Worm (Caenorhabditis elegans): Measurements from ENCODE around the gene hlh-31.

Gene hlh-31

ce11 chrIV:16225747-16226146, 31.7 kb upstream of the hlh-31 start, which contains the start of gene H25K10.4:
Gene H25K10.4 (plus strand): TSS chrIV:16226047.
- TF ChIP-seq lin-13 (GFP tag; optimal IDR thresholded peaks at IDR 0.05): no peak
- no peak for TF ChIP-seq hpl-2 (GFP tag; optimal IDR thresholded peaks at IDR 0.05)
- no peak for TF ChIP-seq rnt-1 (tag; optimal IDR thresholded peaks at IDR 0.05)
- no peak for TF ChIP-seq tbx-2 (tag; optimal IDR thresholded peaks at IDR 0.05)
- TF ChIP-seq nhr-47 (tag; optimal IDR thresholded peaks at IDR 0.05): no peak
- no peak for TF ChIP-seq unc-30 (tag; optimal IDR thresholded peaks at IDR 0.05)
- TF ChIP-seq pag-3 (tag; optimal IDR thresholded peaks at IDR 0.05; ENCODE audit: borderline replicate concordance, insufficient read depth): no peak
- no peak for TF ChIP-seq nhr-84 (tag; optimal IDR thresholded peaks at IDR 0.05)
- no peak for TF ChIP-seq vab-15 (tag; optimal IDR thresholded peaks at IDR 0.05)
- no peak for TF ChIP-seq dsc-1 (tag; optimal IDR thresholded peaks at IDR 0.05)
- no peak for TF ChIP-seq ceh-90 (tag; optimal IDR thresholded peaks at IDR 0.05)
- TF ChIP-seq grh-1 (GFP tag; IDR thresholded peaks at IDR 0.05): no peak

- TF ChIP-seq lin-14 (GFP tag; optimal IDR thresholded peaks at IDR 0.05) (no peak), ets-5 (GFP tag; IDR thresholded peaks at IDR 0.05) (no peak), tbx-2 (tag; optimal IDR thresholded peaks at IDR 0.05) (no peak), ces-1 (GFP tag; optimal IDR thresholded peaks at IDR 0.05) (no peak), lsy-2 (tag; optimal IDR thresholded peaks at IDR 0.05) (no peak), zag-1 (tag; optimal IDR thresholded peaks at IDR 0.05) (no peak), ztf-4 (tag; optimal IDR thresholded peaks at IDR 0.05) (no peak), aha-1 (tag; optimal IDR thresholded peaks at IDR 0.05) (no peak), pqm-1 (tag; optimal IDR thresholded peaks at IDR 0.05) (no peak), egl-27 (tag; optimal IDR thresholded peaks at IDR 0.05) (no peak), ceh-8 (GFP tag; optimal IDR thresholded peaks at IDR 0.05) (no peak), elt-2 (tag; optimal IDR thresholded peaks at IDR 0.05) (no peak), blmp-1 (tag; optimal IDR thresholded peaks at IDR 0.05) (no peak)
These were observed 27.0 kb upstream of the hlh-31 start for ce11 chrIV:16230464-16230863.

ce11 chrIV:16233028-16233427, 24.4 kb upstream of the hlh-31 start, which contains the start of the genes hpa-1 and irld-39:
Gene hpa-1 (minus strand): TSS chrIV:16233128.
Gene irld-39 (plus strand): TSS chrIV:16233148.
- no peak for TF ChIP-seq mdl-1 (tag; optimal IDR thresholded peaks at IDR 0.05)
- TF ChIP-seq unc-86 (tag; optimal IDR thresholded peaks at IDR 0.05): no peak
- no peak for TF ChIP-seq sptf-1 (tag; optimal IDR thresholded peaks at IDR 0.05)
- TF ChIP-seq efl-3 (GFP tag; optimal IDR thresholded peaks at IDR 0.05): no peak
- no peak for TF ChIP-seq nhr-11 (tag; optimal IDR thresholded peaks at IDR 0.05)
- no peak for TF ChIP-seq pag-3 (tag; optimal IDR thresholded peaks at IDR 0.05; ENCODE audit: borderline replicate concordance, insufficient read depth)
- TF ChIP-seq nhr-77 (tag; optimal IDR thresholded peaks at IDR 0.05): no peak
- no peak for TF ChIP-seq nhr-85 (tag)
- no peak for TF ChIP-seq ces-1 (GFP tag; optimal IDR thresholded peaks at IDR 0.05)
- no peak for TF ChIP-seq unc-98 (GFP tag; IDR thresholded peaks at IDR 0.05)
- TF ChIP-seq ceh-63 (GFP tag; optimal IDR thresholded peaks at IDR 0.05): no peak
- no peak for TF ChIP-seq swsn-7 (tag; optimal IDR thresholded peaks at IDR 0.05)
- no peak for TF ChIP-seq lin-39 (tag; optimal IDR thresholded peaks at IDR 0.05)
- no peak for TF ChIP-seq vab-15 (tag; optimal IDR thresholded peaks at IDR 0.05)
- no peak for TF ChIP-seq nhr-47 (tag; optimal IDR thresholded peaks at IDR 0.05)
- no peak for TF ChIP-seq nhr-12 (tag; optimal IDR thresholded peaks at IDR 0.05)
- no peak for TF ChIP-seq pqm-1 (tag; optimal IDR thresholded peaks at IDR 0.05)
- TF ChIP-seq nhr-237 (tag; optimal IDR thresholded peaks at IDR 0.05): no peak
- TF ChIP-seq elt-3 (tag; optimal IDR thresholded peaks at IDR 0.05): no peak

ce11 chrIV:16236827-16237226, 20.6 kb upstream of the hlh-31 start:
- no peak for TF ChIP-seq egl-13 (tag; optimal IDR thresholded peaks at IDR 0.05)
- no peak for TF ChIP-seq tbx-2 (tag; optimal IDR thresholded peaks at IDR 0.05)
- TF ChIP-seq unc-86 (tag; optimal IDR thresholded peaks at IDR 0.05): no peak
- no peak for TF ChIP-seq elt-3 (tag; optimal IDR thresholded peaks at IDR 0.05)
- TF ChIP-seq ceh-8 (GFP tag; optimal IDR thresholded peaks at IDR 0.05): no peak
- TF ChIP-seq ceh-82 (tag; optimal IDR thresholded peaks at IDR 0.05): no peak
- no peak for TF ChIP-seq nhr-237 (tag; optimal IDR thresholded peaks at IDR 0.05)
- no peak for TF ChIP-seq skn-1 (tag; optimal IDR thresholded peaks at IDR 0.05)
- TF ChIP-seq fos-1 (tag; optimal IDR thresholded peaks at IDR 0.05): no peak
- TF ChIP-seq pag-3 (tag; optimal IDR thresholded peaks at IDR 0.05; ENCODE audit: borderline replicate concordance, insufficient read depth): no peak
- no peak for TF ChIP-seq C16A3.4 (tag; optimal IDR thresholded peaks at IDR 0.05)
- no peak for TF ChIP-seq C04F5.9 (tag; optimal IDR thresholded peaks at IDR 0.05)
- TF ChIP-seq ceh-63 (GFP tag; optimal IDR thresholded peaks at IDR 0.05): no peak
- no peak for TF ChIP-seq nhr-76 (tag; optimal IDR thresholded peaks at IDR 0.05)
- no peak for TF ChIP-seq F16B12.6 (tag; optimal IDR thresholded peaks at IDR 0.05)
- TF ChIP-seq xbp-1 (tag; optimal IDR thresholded peaks at IDR 0.05): no peak
- no peak for TF ChIP-seq grh-1 (GFP tag; IDR thresholded peaks at IDR 0.05)
- no peak for TF ChIP-seq nhr-84 (tag; optimal IDR thresholded peaks at IDR 0.05)
- no peak for TF ChIP-seq vab-15 (tag; optimal IDR thresholded peaks at IDR 0.05)
- no peak for TF ChIP-seq ets-5 (GFP tag; IDR thresholded peaks at IDR 0.05)

Data from whole organism, L1 larva.